Fruit fly (Drosophila melanogaster) whole organism, embryonic: ENCODE data around the gene Pgd.
A peak's percentile ranks its signal among the peaks of the same experiment; 100 is the strongest.

ENCODE experiments used
- CG11504 ChIP-seq: fragments of 200-800 bp; sonication (Bioruptor generic); optimal IDR thresholded peaks from 3 replicates; lab custom pipeline; 2019; ENCODE audit warnings: missing biosample characterization, mild to moderate bottlenecking, missing genetic modification characterization, moderate library complexity
- CG12942 ChIP-seq: fragments of 200-800 bp; sonication (Bioruptor generic); optimal IDR thresholded peaks from 3 replicates; lab custom pipeline; 2016; ENCODE audit warnings: missing biosample characterization, missing genetic modification characterization
- CG14014 ChIP-seq: fragments of 200-800 bp; sonication (Bioruptor generic); IDR thresholded peaks from 2 replicates; pipeline ENCODE4 v1.3.6; 2022; ENCODE audit warnings: missing biosample characterization, missing genetic modification characterization
- CG2875 ChIP-seq: fragments of 200-800 bp; sonication (Bioruptor generic); optimal IDR thresholded peaks from 2 replicates; lab custom pipeline; 2017; ENCODE audit warnings: missing biosample characterization, mild to moderate bottlenecking, missing genetic modification characterization, missing genetic modification reagents
- CG6175 ChIP-seq: fragments of 200-800 bp; sonication (Bioruptor generic); IDR thresholded peaks from 3 replicates; pipeline ENCODE4 v1.3.6; 2022; ENCODE audit warnings: missing biosample characterization, missing genetic modification characterization
- CG6854 ChIP-seq: fragments of 200-800 bp; sonication (Bioruptor generic); optimal IDR thresholded peaks from 3 replicates; lab custom pipeline; 2017; ENCODE audit warnings: missing biosample characterization, mild to moderate bottlenecking, missing genetic modification characterization
- CG8478 ChIP-seq: fragments of >200 bp; optimal IDR thresholded peaks from 2 replicates; lab custom pipeline; 2018
- Dbx ChIP-seq: fragments of 200-800 bp; sonication (Bioruptor generic); IDR thresholded peaks from 3 replicates; pipeline ENCODE4 v1.3.6; 2022; ENCODE audit warnings: missing biosample characterization, missing genetic modification characterization
- HHEX ChIP-seq: fragments of 200-800 bp; sonication (Bioruptor generic); optimal IDR thresholded peaks from 3 replicates; lab custom pipeline; 2017; ENCODE audit warnings: missing biosample characterization, mild to moderate bottlenecking, missing genetic modification characterization, missing genetic modification reagents
- HmgZ ChIP-seq: fragments of 200-800 bp; sonication (Bioruptor generic); optimal IDR thresholded peaks from 2 replicates; lab custom pipeline; 2018; ENCODE audit warnings: missing biosample characterization, mild to moderate bottlenecking, missing genetic modification characterization
- bowl ChIP-seq: fragments of 200-800 bp; sonication (Bioruptor generic); IDR thresholded peaks from 2 replicates; pipeline ENCODE4 v1.3.6; 2022; ENCODE audit warnings: missing biosample characterization, missing genetic modification characterization
- crc ChIP-seq: fragments of 200-800 bp; sonication (Bioruptor generic); optimal IDR thresholded peaks from 2 replicates; lab custom pipeline; 2016; ENCODE audit warnings: missing biosample characterization, missing genetic modification characterization
- lmd ChIP-seq: fragments of 200-800 bp; sonication (Bioruptor generic); IDR thresholded peaks from 2 replicates; pipeline ENCODE4 v1.3.6; 2022; ENCODE audit warnings: missing biosample characterization, missing genetic modification characterization

DNA sequence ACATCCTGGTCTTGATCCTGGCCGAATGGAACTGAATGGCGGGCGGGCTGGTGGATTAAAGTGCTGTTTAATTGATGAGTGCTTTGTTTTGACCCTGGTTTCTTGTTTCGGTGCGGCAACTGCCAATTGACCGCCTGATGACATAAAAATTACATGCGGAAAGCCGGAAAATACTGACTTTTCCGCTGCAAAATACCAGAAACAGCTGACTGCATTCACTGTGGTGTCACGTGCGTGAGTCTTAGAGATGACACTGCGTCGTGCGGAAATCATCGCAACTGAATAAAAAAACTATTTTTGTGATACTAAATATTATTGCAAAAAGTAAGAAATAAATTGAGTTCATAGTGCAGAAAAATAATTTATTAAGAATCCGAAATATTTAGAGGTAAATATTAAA is 4.5 kb downstream of the Pgd start, which contains the start of gene bcn92:
- TF ChIP-seq Dbx (GFP tag; lab: Robert Waterston, UW) (peak; percentile 70), lmd (GFP tag; lab: Robert Waterston, UW) (no peak; the same call in 1 of the 2 replicates), CG6854 (no peak), CG6175 (GFP tag; lab: Robert Waterston, UW) (no peak), bowl (GFP tag; lab: Robert Waterston, UW) (no peak), CG12942 (peak; percentile 25), CG8478 (lab: Kevin White, UChicago) (no peak), CG2875 (GFP tag; lab: Kevin White, UChicago) (no peak), CG14014 (peak; percentile 60; the same call in 1 of the 2 replicates), HmgZ (tag; lab: Kevin White, UChicago) (peak; percentile 45), crc (GFP tag; lab: Kevin White, UChicago) (peak; percentile 6), HHEX (GFP tag; lab: Kevin White, UChicago) (no peak), CG11504 (tag; lab: Kevin White, UChicago) (no peak)
